Worm (Caenorhabditis elegans): Measurements from ENCODE around the gene Y62H9A.4.
A peak's percentile ranks its signal among the peaks of the same experiment; 100 is the strongest.

Y62H9A.4 gene

ce11 chrX:11913824-11914223, 33.9 kb downstream of the Y62H9A.4 start, which contains the start of gene Y62H9A.12:
Gene Y62H9A.12, plus strand, starts transcription at chrX:11914124.
- TF ChIP-seq dao-5 (tag; optimal IDR thresholded peaks at IDR 0.05): no peak
- no peak for TF ChIP-seq W03F9.2 (tag; optimal IDR thresholded peaks at IDR 0.05)
- no peak for TF ChIP-seq him-1 (tag; optimal IDR thresholded peaks at IDR 0.05)

DNA sequence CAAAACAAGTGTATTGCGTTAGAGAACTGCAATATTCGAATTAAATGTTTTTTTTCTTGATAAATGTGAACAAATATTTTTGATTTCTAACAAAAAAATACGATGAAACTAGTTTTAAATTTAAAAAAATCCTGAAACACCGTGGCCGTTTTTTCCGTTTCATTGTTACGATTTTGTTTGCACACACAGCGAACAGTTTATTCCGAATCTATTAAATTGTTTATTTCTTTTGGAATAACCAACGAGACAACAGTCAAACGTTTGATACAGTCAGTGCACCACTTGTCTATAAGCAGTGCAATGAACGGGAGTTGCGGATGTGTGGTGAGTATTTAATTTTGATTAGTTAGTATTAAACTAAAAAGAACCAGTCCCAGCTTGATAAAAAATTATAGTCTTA, 36.8 kb downstream of the Y62H9A.4 start, which contains the start of gene Y62H9A.13:
Gene Y62H9A.13 (plus strand): TSS at position 301 of the 400 bp plus-strand sequence.
- TF ChIP-seq W03F9.2 (tag; optimal IDR thresholded peaks at IDR 0.05) (no peak), him-1 (tag; optimal IDR thresholded peaks at IDR 0.05) (no peak), dao-5 (tag; optimal IDR thresholded peaks at IDR 0.05) (no peak)

ce11 chrX:11917994-11918393, 38.1 kb downstream of the Y62H9A.4 start, which contains the start of gene Y62H9A.16:
Gene Y62H9A.16, plus strand, starts transcription at chrX:11918294.
- TF ChIP-seq W03F9.2 (tag; optimal IDR thresholded peaks at IDR 0.05) (no peak), him-1 (tag; optimal IDR thresholded peaks at IDR 0.05) (no peak), dao-5 (tag; optimal IDR thresholded peaks at IDR 0.05) (no peak)

ce11 chrX:11920723-11921283, 40.9 kb downstream of the Y62H9A.4 start, which contains the start of gene Y62H9A.14:
Gene Y62H9A.14, plus strand, starts transcription at chrX:11921233.
- no peak for TF ChIP-seq him-1 (tag; optimal IDR thresholded peaks at IDR 0.05)

ce11 chrX:11924158-11924557, 44.2 kb downstream of the Y62H9A.4 start, which contains the start of gene F55G7.1:
Gene F55G7.1, plus strand, starts transcription at chrX:11924433.
- TF ChIP-seq him-1 (tag; optimal IDR thresholded peaks at IDR 0.05) (no peak), dao-5 (tag; optimal IDR thresholded peaks at IDR 0.05) (no peak), W03F9.2 (tag; optimal IDR thresholded peaks at IDR 0.05) (peak; percentile 32)

DNA sequence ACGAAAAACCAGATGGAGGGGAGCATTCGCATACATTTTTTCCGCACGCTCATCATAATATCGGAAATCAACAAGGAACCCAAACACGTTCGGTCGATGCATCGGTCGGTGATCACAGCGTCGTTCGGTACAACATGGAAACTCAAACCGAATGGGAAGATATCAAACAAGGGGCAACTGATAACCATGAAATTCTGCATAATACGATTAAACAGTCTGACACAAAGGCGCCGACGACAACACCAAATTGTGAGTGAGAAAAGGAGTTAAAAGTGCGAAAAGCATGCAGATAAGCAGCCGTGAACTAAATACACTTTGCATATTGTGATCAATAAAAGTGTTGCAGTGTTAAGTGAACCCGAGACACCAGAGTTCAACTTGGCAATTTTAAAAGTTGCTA, 45.3 kb downstream of the Y62H9A.4 start:
- TF ChIP-seq him-1 (tag; optimal IDR thresholded peaks at IDR 0.05): no peak
- TF ChIP-seq dao-5 (tag; optimal IDR thresholded peaks at IDR 0.05): no peak
- TF ChIP-seq W03F9.2 (tag; optimal IDR thresholded peaks at IDR 0.05): no peak

DNA sequence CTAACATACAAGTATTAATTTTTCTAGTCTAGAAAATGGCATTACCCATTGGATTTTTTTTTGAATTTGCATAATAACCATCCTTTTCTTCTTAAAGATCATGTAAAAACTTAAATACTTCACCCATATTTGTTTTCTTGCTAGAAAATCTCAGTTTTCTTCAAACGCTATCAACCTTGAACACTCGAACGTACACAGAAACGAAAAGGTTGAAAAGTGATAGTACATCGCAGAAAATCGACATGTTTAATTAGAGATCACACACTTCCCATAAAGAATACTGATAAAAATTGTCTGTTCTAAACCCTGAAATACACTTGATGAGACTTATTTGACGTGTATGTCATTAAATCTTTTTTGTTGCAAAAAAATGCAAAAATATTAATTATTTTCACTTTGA, 47.7 kb downstream of the Y62H9A.4 start, which contains the start of gene F55G7.4:
Gene F55G7.4 (plus strand): TSS at position 301 of the 400 bp plus-strand sequence.
- TF ChIP-seq him-1 (tag; optimal IDR thresholded peaks at IDR 0.05) (no peak), dao-5 (tag; optimal IDR thresholded peaks at IDR 0.05) (no peak), W03F9.2 (tag; optimal IDR thresholded peaks at IDR 0.05) (no peak)
